Worm (Caenorhabditis elegans): ENCODE results near the gene F58H7.1.

ce11 chrIV:953136-953535 is 17.5 kb upstream of the F58H7.1 start:
- TF ChIP-seq ztf-29 (GFP tag; IDR thresholded peaks at IDR 0.05) (no peak), T22C8.4 (GFP tag; IDR thresholded peaks at IDR 0.05) (no peak), klf-2 (GFP tag; conservative IDR thresholded peaks at IDR 0.05) (no peak), cog-1 (tag; optimal IDR thresholded peaks at IDR 0.05) (no peak)

All from whole organism, midembryonic.